Worm (Caenorhabditis elegans) whole organism, early embryonic: Measurements from ENCODE around the gene asp-2.

Experiments used
- B0310.2 ChIP-seq: sonication (generic microtip); optimal IDR thresholded peaks from 2 replicates; lab custom pipeline; 2016; ENCODE audit warnings: mild to moderate bottlenecking, missing genetic modification characterization, missing compliant biosample characterization
- F13C5.2 ChIP-seq: sonication (generic microtip); optimal IDR thresholded peaks from 2 replicates; lab custom pipeline; 2017; ENCODE audit warnings: mild to moderate bottlenecking, missing genetic modification characterization, inconsistent platforms, missing compliant biosample characterization
- aly-1 ChIP-seq: sonication (generic microtip); optimal IDR thresholded peaks from 2 replicates; lab custom pipeline; 2016; ENCODE audit warnings: missing genetic modification characterization, missing compliant biosample characterization
- ama-1 ChIP-seq: fragments of 150-350 bp; optimal IDR thresholded peaks from 2 replicates; lab custom pipeline; 2014
- ceh-13 ChIP-seq: fragments of 200-800 bp; sonication (Bioruptor generic); optimal IDR thresholded peaks from 2 replicates; lab custom pipeline; 2018; ENCODE audit warnings: mild to moderate bottlenecking, missing genetic modification characterization, missing compliant biosample characterization
- ceh-36 ChIP-seq: sonication (generic microtip); optimal IDR thresholded peaks from 2 replicates; lab custom pipeline; 2016; ENCODE audit warnings: missing genetic modification characterization, inconsistent platforms, missing compliant biosample characterization
- ets-7 ChIP-seq: sonication (generic microtip); optimal IDR thresholded peaks from 2 replicates; lab custom pipeline; 2016; ENCODE audit warnings: missing genotype, missing genetic modification characterization, missing compliant biosample characterization
- flt-1 ChIP-seq: fragments of 200-800 bp; sonication (Bioruptor generic); IDR thresholded peaks from 2 replicates; pipeline ENCODE4 v1.3.6; 2022; ENCODE audit warnings: missing genetic modification characterization, missing compliant biosample characterization
- hmbx-1 ChIP-seq: sonication (generic microtip); optimal IDR thresholded peaks from 2 replicates; lab custom pipeline; 2016; ENCODE audit warnings: mild to moderate bottlenecking, missing genetic modification characterization, missing compliant biosample characterization
- hmg-4 ChIP-seq: fragments of 200-800 bp; sonication (Bioruptor generic); optimal IDR thresholded peaks from 2 replicates; lab custom pipeline; 2018; ENCODE audit warnings: mild to moderate bottlenecking, missing genetic modification characterization, missing compliant biosample characterization
- hnd-1 ChIP-seq: sonication (generic microtip); optimal IDR thresholded peaks from 2 replicates; lab custom pipeline; 2016; ENCODE audit warnings: missing genetic modification characterization, missing compliant biosample characterization
- pes-1 ChIP-seq: fragments of 200-800 bp; sonication (Bioruptor generic); IDR thresholded peaks from 2 replicates; pipeline ENCODE4 v1.3.6; 2022; ENCODE audit warnings: missing genetic modification reagents, missing genetic modification characterization, missing compliant biosample characterization
- scrt-1 ChIP-seq: fragments of 200-800 bp; sonication (Bioruptor generic); IDR thresholded peaks from 2 replicates; pipeline ENCODE4 v1.3.6; 2022; ENCODE audit warnings: missing genetic modification characterization, missing compliant biosample characterization
- sea-1 ChIP-seq: fragments of 200-800 bp; sonication (Bioruptor generic); conservative IDR thresholded peaks from 2 replicates; pipeline ENCODE4 v1.3.6; 2022; ENCODE audit warnings: missing genetic modification characterization, missing compliant biosample characterization
- tbx-11 ChIP-seq: fragments of 200-800 bp; sonication (Bioruptor generic); IDR thresholded peaks from 2 replicates; pipeline ENCODE4 v1.3.6; 2022; ENCODE audit warnings: missing genetic modification characterization, missing compliant biosample characterization
- tbx-37 ChIP-seq: fragments of 200-800 bp; sonication (Bioruptor generic); conservative IDR thresholded peaks from 2 replicates; pipeline ENCODE4 v1.3.6; 2022; ENCODE audit warnings: missing genetic modification reagents, missing genetic modification characterization, missing compliant biosample characterization
- tra-4 ChIP-seq: sonication (generic microtip); optimal IDR thresholded peaks from 2 replicates; lab custom pipeline; 2017; ENCODE audit warnings: missing genetic modification characterization, missing compliant biosample characterization

asp-2 gene

DNA sequence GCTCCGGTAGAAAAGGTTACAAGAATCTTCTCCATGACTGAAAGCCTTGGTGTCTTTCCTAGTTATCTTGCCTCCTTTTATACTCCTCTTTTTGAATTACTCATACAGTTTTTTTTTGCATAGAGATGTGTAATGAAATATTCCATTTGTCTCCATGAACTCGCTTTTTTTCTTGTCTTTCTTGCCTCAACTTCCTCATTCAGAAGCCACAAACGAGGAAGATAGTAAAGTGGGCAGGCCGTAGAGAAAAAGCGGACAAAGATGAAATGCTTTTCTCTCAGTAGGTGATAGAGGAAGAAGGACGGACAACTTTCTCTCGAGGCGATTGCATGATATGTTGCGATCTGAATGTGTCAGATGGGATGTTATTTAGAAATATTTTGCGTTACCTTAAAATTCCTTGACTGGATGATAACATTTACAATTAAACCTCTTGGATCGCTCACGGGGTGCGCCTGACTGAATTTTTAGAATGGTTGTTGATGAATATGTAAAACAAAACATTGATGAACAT lies 39.9 kb upstream of the asp-2 start, which contains the start of gene col-145:
Gene col-145, minus strand, starts transcription at position 51 of the 514 bp plus-strand sequence.
- TF ChIP-seq ceh-13 (GFP tag; lab: Kevin White, UChicago) (no peak), hmbx-1 (tag; lab: Kevin White, UChicago) (no peak), ets-7 (tag; lab: Kevin White, UChicago) (no peak), aly-1 (tag; lab: Kevin White, UChicago) (no peak), pes-1 (GFP tag; lab: Robert Waterston, UW) (no peak), flt-1 (GFP tag; lab: Robert Waterston, UW) (no peak), ceh-36 (no peak), F13C5.2 (tag; lab: Kevin White, UChicago) (no peak), scrt-1 (GFP tag; lab: Robert Waterston, UW) (no peak), hnd-1 (tag; lab: Kevin White, UChicago) (no peak)

DNA sequence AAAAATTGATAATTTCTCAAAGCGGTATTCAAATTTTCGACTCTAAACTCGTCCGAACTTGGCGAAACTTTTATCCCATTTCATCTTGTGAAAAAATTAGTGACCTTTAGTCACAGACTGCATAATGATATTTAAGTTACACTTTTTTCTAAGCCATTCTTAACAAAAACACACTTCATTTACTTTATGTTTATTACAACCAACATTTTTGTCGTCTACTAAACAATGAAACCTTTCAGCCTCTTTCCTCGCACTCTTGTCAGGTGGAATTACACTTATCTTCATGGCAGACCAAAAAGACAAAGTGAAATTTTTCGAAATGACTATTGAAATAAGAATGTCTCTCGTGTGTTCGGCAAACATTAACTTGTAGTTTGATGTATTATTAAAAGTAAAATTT lies 39.0 kb upstream of the asp-2 start:
- no peak for TF ChIP-seq ceh-36
- no peak for TF ChIP-seq pes-1 (GFP tag; lab: Robert Waterston, UW)
- no peak for TF ChIP-seq aly-1 (tag; lab: Kevin White, UChicago)
- no peak for TF ChIP-seq tbx-11 (GFP tag; lab: Robert Waterston, UW)
- no peak for TF ChIP-seq hmg-4 (GFP tag; lab: Kevin White, UChicago)
- no peak for TF ChIP-seq ceh-13 (GFP tag; lab: Kevin White, UChicago)
- TF ChIP-seq ets-7 (tag; lab: Kevin White, UChicago): no peak
- TF ChIP-seq tbx-37 (GFP tag; lab: Robert Waterston, UW): no peak
- TF ChIP-seq F13C5.2 (tag; lab: Kevin White, UChicago): no peak

DNA sequence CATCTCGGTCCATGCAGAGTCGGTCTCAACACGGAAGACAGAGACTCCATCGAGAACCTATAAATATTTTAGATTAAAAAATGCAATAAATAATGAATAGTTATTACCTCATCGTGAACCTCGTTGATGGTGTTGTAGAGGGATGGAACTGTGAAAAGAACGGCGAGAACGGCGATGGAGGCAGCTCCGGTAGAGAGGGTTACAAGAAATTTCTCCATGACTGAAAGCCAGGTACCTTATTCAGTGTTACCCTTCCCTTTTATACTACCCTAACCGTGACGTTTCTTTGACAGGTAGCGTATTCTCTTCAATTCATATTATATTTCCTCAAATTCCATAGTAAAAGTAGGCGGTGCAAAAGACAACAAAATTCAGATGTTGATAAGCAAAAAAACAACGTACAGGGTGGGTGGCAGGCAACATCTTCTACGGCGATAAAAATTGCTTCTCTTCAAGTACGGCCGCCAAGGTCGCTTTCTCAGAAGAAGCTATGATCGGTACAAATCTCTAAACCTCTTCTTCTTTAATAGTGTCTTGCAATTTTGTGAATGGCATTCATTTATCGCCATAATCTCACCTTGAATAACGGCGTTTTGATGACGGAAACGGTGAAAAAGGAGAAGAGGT lies 37.7 kb upstream of the asp-2 start, which contains the start of gene col-10:
Gene col-10, minus strand, starts transcription at position 235 of the 627 bp plus-strand sequence.
- TF ChIP-seq pes-1 (GFP tag; lab: Robert Waterston, UW) (no peak), F13C5.2 (tag; lab: Kevin White, UChicago) (no peak), tra-4 (no peak), flt-1 (GFP tag; lab: Robert Waterston, UW) (no peak), hmg-4 (GFP tag; lab: Kevin White, UChicago) (no peak), ceh-13 (GFP tag; lab: Kevin White, UChicago) (no peak)

DNA sequence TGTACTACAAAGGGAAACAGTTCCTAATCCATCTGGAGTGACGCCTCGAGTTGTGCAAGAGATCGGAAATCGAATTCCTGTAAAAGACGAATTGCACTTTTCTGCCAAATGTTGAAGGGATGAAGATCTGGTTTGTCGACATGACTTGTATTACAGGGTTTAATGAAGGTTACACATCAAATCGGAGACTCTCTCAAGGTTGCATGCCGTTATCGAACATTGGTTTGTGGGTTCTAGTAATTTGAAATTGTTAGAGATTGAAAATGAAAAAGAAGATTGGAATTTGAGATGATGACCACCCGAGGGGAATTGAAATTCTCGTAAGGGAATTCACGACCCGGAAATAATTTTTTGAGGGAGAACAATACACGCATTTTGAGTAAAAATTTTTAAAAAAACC lies 36.6 kb upstream of the asp-2 start:
- TF ChIP-seq pes-1 (GFP tag; lab: Robert Waterston, UW): no peak
- no peak for TF ChIP-seq flt-1 (GFP tag; lab: Robert Waterston, UW)
- no peak for TF ChIP-seq B0310.2 (tag; lab: Kevin White, UChicago)

DNA sequence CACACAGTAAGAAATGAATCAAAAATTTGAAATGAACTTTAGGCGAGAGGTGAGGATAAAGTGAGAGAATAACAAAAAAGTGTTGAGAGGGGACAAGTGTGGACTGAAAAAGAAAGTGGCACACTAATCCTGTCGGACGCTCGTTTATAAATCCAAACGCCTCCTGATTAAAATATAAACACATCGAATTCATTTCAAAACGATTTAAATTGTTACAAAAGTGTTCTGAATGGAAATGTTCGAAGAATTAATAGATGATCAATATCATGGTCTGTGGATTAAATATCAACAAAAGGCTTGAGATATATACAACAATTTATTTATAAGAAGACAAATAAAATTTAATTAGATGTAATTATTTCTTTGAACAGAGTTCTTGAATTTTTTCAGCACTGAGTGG lies 34.8 kb upstream of the asp-2 start, which contains the start of gene B0222.11:
Gene B0222.11, minus strand, starts transcription at position 101 of the 400 bp plus-strand sequence.
- TF ChIP-seq hnd-1 (tag; lab: Kevin White, UChicago) (no peak), aly-1 (tag; lab: Kevin White, UChicago) (no peak), hmg-4 (GFP tag; lab: Kevin White, UChicago) (no peak), ceh-13 (GFP tag; lab: Kevin White, UChicago) (no peak), hmbx-1 (tag; lab: Kevin White, UChicago) (no peak), tra-4 (no peak), B0310.2 (tag; lab: Kevin White, UChicago) (no peak), ama-1 (no peak), scrt-1 (GFP tag; lab: Robert Waterston, UW) (no peak), F13C5.2 (tag; lab: Kevin White, UChicago) (no peak), tbx-37 (GFP tag; lab: Robert Waterston, UW) (no peak), tbx-11 (GFP tag; lab: Robert Waterston, UW) (no peak), sea-1 (GFP tag; lab: Robert Waterston, UW) (no peak), ets-7 (tag; lab: Kevin White, UChicago) (no peak), pes-1 (GFP tag; lab: Robert Waterston, UW) (no peak), ceh-36 (no peak), flt-1 (GFP tag; lab: Robert Waterston, UW) (no peak)

DNA sequence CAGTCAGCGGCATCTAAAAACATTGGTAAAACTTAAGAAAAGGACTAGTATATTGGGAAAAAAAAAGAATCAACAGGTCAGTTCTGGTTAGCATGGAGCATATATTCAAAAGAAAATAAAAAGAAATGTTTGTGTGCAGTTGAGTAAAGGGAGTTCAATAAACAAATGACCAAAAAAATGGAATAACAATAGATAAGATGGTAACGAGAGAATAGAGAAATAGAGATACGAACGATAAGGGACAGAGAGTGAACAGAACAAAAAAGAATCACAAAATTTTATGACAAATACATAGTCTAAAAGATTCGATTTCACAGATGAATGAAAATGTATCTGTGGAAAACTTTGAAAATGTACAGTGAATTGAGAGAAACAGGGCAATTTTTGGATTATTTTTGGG lies 29.9 kb upstream of the asp-2 start, which contains the start of gene gad-3:
Gene gad-3, minus strand, starts transcription at position 17 of the 400 bp plus-strand sequence.
- no peak for TF ChIP-seq tbx-11 (GFP tag; lab: Robert Waterston, UW)
- no peak for TF ChIP-seq tra-4
- TF ChIP-seq ets-7 (tag; lab: Kevin White, UChicago): no peak
- TF ChIP-seq sea-1 (GFP tag; lab: Robert Waterston, UW): no peak
- TF ChIP-seq ceh-36: no peak
- TF ChIP-seq ama-1: no peak
- no peak for TF ChIP-seq pes-1 (GFP tag; lab: Robert Waterston, UW)
- no peak for TF ChIP-seq hmg-4 (GFP tag; lab: Kevin White, UChicago)
- no peak for TF ChIP-seq ceh-13 (GFP tag; lab: Kevin White, UChicago)
- no peak for TF ChIP-seq flt-1 (GFP tag; lab: Robert Waterston, UW)
- TF ChIP-seq B0310.2 (tag; lab: Kevin White, UChicago): no peak
- no peak for TF ChIP-seq scrt-1 (GFP tag; lab: Robert Waterston, UW)
- TF ChIP-seq hnd-1 (tag; lab: Kevin White, UChicago): no peak
- TF ChIP-seq F13C5.2 (tag; lab: Kevin White, UChicago): no peak

DNA sequence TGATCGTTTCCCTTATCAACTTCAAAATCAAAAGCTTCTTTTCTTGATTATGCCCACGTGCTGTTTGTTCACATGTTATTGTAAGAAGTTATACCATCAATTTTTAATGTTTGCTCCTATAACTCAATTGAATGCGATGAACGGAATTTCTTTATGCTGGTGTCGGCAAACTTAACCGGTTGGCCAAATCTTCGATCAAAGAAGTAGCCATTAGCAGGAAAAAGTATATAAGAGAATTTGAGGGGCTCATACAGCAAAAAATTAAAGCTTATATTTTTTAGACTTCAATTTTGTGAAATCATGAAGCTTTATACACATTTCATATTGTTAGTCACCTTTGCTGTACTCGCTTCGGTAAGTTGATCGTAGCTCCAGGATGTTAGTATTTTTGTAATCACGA lies 29.1 kb upstream of the asp-2 start, which contains the start of gene pqn-16:
Gene pqn-16, plus strand, starts transcription at position 301 of the 400 bp plus-strand sequence.
- no peak for TF ChIP-seq flt-1 (GFP tag; lab: Robert Waterston, UW)
- TF ChIP-seq B0310.2 (tag; lab: Kevin White, UChicago): no peak
- no peak for TF ChIP-seq tbx-11 (GFP tag; lab: Robert Waterston, UW)
- TF ChIP-seq ets-7 (tag; lab: Kevin White, UChicago): no peak
- no peak for TF ChIP-seq tbx-37 (GFP tag; lab: Robert Waterston, UW)
- no peak for TF ChIP-seq hnd-1 (tag; lab: Kevin White, UChicago)
- no peak for TF ChIP-seq hmbx-1 (tag; lab: Kevin White, UChicago)
- TF ChIP-seq F13C5.2 (tag; lab: Kevin White, UChicago): no peak
- TF ChIP-seq ceh-13 (GFP tag; lab: Kevin White, UChicago): no peak
- TF ChIP-seq ama-1: no peak
- no peak for TF ChIP-seq tra-4
- no peak for TF ChIP-seq hmg-4 (GFP tag; lab: Kevin White, UChicago)
- no peak for TF ChIP-seq aly-1 (tag; lab: Kevin White, UChicago)
- TF ChIP-seq ceh-36: no peak
- no peak for TF ChIP-seq pes-1 (GFP tag; lab: Robert Waterston, UW)
